Fruit fly (Drosophila melanogaster): ENCODE data around the gene CG5961.

DNA sequence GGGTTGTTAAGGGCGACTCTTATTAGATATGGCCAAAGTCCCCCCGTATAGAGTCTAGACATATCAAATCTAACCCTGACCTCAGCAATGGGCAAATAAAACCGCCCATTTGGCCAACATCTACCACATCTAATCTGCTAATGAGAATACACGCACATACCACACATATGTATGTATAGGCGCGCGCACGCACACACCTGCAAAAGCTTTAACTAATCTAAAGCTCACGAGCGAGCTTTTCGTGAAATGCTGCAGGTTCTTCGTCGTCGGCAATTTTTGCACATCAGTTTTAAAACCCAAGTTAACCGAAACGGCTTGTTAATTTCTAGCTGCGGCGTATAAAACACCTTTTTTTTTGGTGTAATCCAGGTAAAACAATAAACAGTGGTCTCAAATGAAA lies 16.3 kb downstream of the CG5961 start:
- TF ChIP-seq CrebB (tag; optimal IDR thresholded peaks at IDR 0.05) (no peak), dmrt11E (tag; optimal IDR thresholded peaks at IDR 0.05) (no peak), pfk (GFP tag; optimal IDR thresholded peaks at IDR 0.05) (no peak)
